Fruit fly (Drosophila melanogaster) whole organism: ENCODE results near the gene Cubn.

Source experiments
- CG8478 ChIP-seq: fragments of >200 bp; optimal IDR thresholded peaks from 2 replicates; lab custom pipeline; 2018; ENCODE audit warnings: inconsistent platforms
- Dll ChIP-seq: fragments of >200 bp; optimal IDR thresholded peaks from 2 replicates; lab custom pipeline; 2017
- EcR ChIP-seq, 2 experiments: fragments of >200 bp; optimal IDR thresholded peaks; 2 replicates each; lab custom pipeline; 2017; ENCODE audit warnings: missing biosample characterization in 2 of 2, missing genetic modification characterization in 2 of 2, missing genetic modification reagents in 2 of 2
- pan ChIP-seq: fragments of >200 bp; optimal IDR thresholded peaks from 2 replicates; lab custom pipeline; 2017
- psq ChIP-seq: fragments of >200 bp; optimal IDR thresholded peaks from 2 replicates; lab custom pipeline; 2017
- usp ChIP-seq: fragments of >200 bp; optimal IDR thresholded peaks from 2 replicates; lab custom pipeline; 2017; ENCODE audit warnings: missing biosample characterization, missing genetic modification characterization, mixed read lengths

Cubn gene

DNA sequence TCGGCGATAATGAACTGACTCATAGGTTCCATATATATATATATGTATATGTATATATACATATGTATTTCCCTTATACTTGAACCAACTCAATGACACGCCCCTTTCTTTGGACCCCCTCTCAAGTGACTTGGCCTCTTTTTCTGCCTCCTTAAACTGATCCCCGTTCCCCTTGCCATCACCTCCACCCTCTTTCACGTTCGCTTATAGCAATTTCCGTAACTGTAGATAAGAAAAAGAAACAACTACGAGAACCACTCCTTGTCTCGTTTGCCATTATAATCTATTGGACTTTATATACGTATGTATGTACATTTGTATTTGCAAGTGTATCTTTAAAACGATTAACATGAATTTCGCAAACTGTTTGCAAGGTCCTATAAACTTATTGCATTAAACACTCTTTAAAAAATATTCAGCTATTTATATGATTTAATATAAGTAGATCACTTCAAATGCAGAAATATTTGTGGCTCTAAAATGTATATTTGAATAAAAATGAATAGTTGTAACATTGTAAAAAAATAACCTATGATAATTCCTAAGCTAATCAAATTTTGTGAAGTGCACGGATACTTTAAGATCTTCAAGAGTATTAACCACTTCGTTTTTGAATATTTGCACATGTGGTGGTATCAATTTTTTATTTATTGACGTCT, 11.7 kb upstream of the Cubn start:
- TF ChIP-seq CG8478 (lab: Kevin White, UChicago) (no peak), usp (GFP tag; lab: Kevin White, UChicago) (no peak), psq (no peak), EcR (GFP tag; optimal IDR thresholded peaks at IDR 0.05; lab: Kevin White, UChicago) (no peak), Dll (lab: Kevin White, UChicago) (no peak), pan (lab: Kevin White, UChicago) (no peak)

dm6 chrX:9581869-9582268, 10.8 kb upstream of the Cubn start:
- TF ChIP-seq usp (GFP tag; lab: Kevin White, UChicago) (no peak), EcR (GFP tag; optimal IDR thresholded peaks at IDR 0.05; lab: Kevin White, UChicago) (no peak), CG8478 (lab: Kevin White, UChicago) (no peak), Dll (lab: Kevin White, UChicago) (no peak), pan (lab: Kevin White, UChicago) (no peak), psq (no peak)

- TF ChIP-seq CG8478 (lab: Kevin White, UChicago) (no peak), Dll (lab: Kevin White, UChicago) (no peak), pan (lab: Kevin White, UChicago) (no peak), usp (GFP tag; lab: Kevin White, UChicago) (no peak)
Observed at dm6 chrX:9580544-9580943, 9.4 kb upstream of the Cubn start.

DNA sequence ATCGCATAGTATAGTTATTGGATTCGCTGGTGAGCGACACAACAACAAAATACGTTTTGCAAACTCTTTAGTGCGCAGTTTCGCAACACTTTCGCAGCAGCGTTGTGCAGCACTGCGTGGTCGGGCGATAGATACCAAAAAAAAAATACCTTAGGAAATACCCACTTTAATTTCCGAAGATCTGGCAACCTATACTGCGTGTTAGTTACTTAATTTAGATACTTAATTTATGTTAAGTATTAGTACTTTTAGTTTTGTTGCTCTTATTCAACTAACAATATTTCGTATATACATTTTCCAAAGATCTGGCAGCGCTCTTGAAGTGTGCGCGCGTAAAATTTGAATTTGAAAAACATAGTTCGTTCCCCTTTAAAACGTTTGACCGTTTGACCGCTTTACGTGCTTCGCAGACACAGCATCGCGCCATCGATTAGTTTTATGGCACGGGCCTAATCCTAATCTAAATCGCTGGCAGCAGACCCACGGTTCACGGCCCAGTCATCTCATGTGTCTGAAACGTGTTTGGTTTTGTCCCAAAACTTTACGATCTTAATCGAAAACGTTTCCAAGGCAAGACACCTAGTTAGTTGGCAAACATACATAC, 8.9 kb upstream of the Cubn start, which contains the start of gene LPCAT:
TSS of gene LPCAT (minus strand) at position 70 of the 604 bp plus-strand sequence.
- no peak for TF ChIP-seq EcR (GFP tag; optimal IDR thresholded peaks at IDR 0.05; lab: Kevin White, UChicago)
- no peak for TF ChIP-seq Dll (lab: Kevin White, UChicago)
- TF ChIP-seq CG8478 (lab: Kevin White, UChicago): no peak
- TF ChIP-seq pan (lab: Kevin White, UChicago): no peak

DNA sequence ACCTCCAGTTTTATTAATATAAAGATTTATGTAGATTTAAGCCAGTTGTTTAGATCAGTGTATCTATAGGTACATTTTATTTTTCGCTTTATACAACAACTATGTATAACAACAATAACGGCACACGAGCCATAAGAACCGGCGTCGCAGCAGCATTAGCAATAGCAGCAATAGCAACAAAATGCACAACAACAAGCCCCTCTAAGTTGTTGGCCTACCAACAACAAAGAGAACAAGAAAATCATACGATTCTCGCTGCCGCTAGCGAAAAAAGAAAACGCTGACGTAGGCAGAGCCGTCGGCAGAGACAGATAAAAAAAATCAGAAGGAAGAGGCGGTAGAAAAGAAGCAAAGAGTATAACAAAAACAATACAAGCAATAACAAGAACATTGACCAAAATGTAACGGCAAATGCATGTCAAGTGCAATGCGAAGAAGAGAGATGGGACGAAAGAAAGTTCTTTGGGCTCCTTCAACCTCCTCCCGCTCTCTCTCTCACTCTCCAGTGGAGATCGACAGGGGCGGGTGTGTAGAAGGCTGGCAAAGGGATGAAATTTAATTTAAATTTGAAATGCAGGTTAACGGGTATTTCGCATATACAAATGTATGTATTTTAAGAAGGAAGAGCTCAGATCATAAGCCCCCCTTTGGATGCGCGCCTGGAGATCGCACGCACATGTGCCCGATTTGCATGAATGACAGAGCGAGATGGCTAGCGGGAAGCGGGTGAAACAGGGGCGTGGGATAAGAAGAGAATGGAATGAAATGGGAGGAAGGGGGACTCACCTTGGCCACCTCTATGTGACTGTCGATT, 7.8 kb upstream of the Cubn start:
- no peak for TF ChIP-seq pan (lab: Kevin White, UChicago)
- TF ChIP-seq CG8478 (lab: Kevin White, UChicago): no peak
- TF ChIP-seq usp (GFP tag; lab: Kevin White, UChicago): no peak
- peak; percentile 39 for TF ChIP-seq psq
- TF ChIP-seq Dll (lab: Kevin White, UChicago): no peak
- TF ChIP-seq EcR (GFP tag; optimal IDR thresholded peaks at IDR 0.05; lab: Kevin White, UChicago): peak in 1 of 2 experiments; percentile 60

- no peak for TF ChIP-seq psq
- no peak for TF ChIP-seq CG8478 (lab: Kevin White, UChicago)
- TF ChIP-seq EcR (GFP tag; optimal IDR thresholded peaks at IDR 0.05; lab: Kevin White, UChicago): no peak
- no peak for TF ChIP-seq Dll (lab: Kevin White, UChicago)
- no peak for TF ChIP-seq usp (GFP tag; lab: Kevin White, UChicago)
- no peak for TF ChIP-seq pan (lab: Kevin White, UChicago)
Observed at dm6 chrX:9578014-9578413, 6.9 kb upstream of the Cubn start.

- TF ChIP-seq pan (lab: Kevin White, UChicago) (no peak), EcR (GFP tag; optimal IDR thresholded peaks at IDR 0.05; lab: Kevin White, UChicago) (no peak), CG8478 (lab: Kevin White, UChicago) (no peak), usp (GFP tag; lab: Kevin White, UChicago) (no peak), psq (no peak), Dll (lab: Kevin White, UChicago) (no peak)
Observed at dm6 chrX:9577338-9577644, 6.2 kb upstream of the Cubn start.

- TF ChIP-seq CG8478 (lab: Kevin White, UChicago): no peak
- TF ChIP-seq EcR (GFP tag; optimal IDR thresholded peaks at IDR 0.05; lab: Kevin White, UChicago): no peak
- TF ChIP-seq pan (lab: Kevin White, UChicago): no peak
- TF ChIP-seq usp (GFP tag; lab: Kevin White, UChicago): no peak
- no peak for TF ChIP-seq Dll (lab: Kevin White, UChicago)
- TF ChIP-seq psq: no peak
Observed at dm6 chrX:9576504-9577337, 5.6 kb upstream of the Cubn start.

DNA sequence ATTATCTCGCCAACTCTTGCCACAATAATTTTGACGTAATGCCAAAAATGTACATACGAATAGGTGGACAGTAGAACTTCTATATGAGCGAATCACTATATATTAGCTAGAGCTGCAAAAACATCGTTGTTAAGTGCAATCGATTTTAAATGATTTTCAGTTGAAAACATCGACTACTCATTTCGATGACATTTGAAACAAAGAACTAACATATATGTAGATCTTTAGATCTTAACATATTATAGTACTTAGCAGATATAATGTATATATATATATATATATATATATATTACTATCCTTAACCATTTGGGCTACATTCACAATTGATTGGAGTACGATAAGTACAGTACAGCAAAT, 5.0 kb upstream of the Cubn start, which contains the start of gene CG42395:
TSS of gene CG42395 (minus strand) at position 101 of the 357 bp plus-strand sequence.
- no peak for TF ChIP-seq EcR (GFP tag; optimal IDR thresholded peaks at IDR 0.05; lab: Kevin White, UChicago)
- TF ChIP-seq CG8478 (lab: Kevin White, UChicago): no peak
- no peak for TF ChIP-seq psq
- no peak for TF ChIP-seq usp (GFP tag; lab: Kevin White, UChicago)
- TF ChIP-seq pan (lab: Kevin White, UChicago): no peak
- no peak for TF ChIP-seq Dll (lab: Kevin White, UChicago)

DNA sequence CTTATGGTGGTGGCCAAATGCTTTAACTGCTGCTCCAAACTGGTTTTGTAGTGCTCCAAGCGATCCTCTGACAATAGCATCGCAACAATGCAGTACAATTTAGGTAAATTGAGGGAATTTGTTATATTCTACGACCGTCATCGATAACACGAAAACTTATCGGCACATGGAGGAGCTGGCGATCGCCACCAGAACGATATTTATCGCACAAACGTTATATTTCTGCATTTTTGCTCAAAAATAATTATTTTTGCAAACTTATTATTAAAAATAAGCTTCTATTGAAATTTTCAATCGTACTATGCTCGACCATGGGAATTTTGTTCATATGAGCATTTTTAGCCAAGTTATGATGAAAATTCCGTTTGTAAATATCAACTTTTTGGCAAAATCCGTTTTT, 14.7 kb downstream of the Cubn start, which contains the start of gene CG15317:
TSS of gene CG15317 (minus strand) at position 148 of the 400 bp plus-strand sequence.
- no peak for TF ChIP-seq EcR (GFP tag; optimal IDR thresholded peaks at IDR 0.05; lab: Kevin White, UChicago)
- TF ChIP-seq pan (lab: Kevin White, UChicago): no peak
- TF ChIP-seq usp (GFP tag; lab: Kevin White, UChicago): no peak
- no peak for TF ChIP-seq Dll (lab: Kevin White, UChicago)
- no peak for TF ChIP-seq psq
- TF ChIP-seq CG8478 (lab: Kevin White, UChicago): no peak
